Worm (Caenorhabditis elegans): ENCODE measurements around the gene degt-1.
A peak's percentile ranks its signal among the peaks of the same experiment; 100 is the strongest.

Gene degt-1

DNA sequence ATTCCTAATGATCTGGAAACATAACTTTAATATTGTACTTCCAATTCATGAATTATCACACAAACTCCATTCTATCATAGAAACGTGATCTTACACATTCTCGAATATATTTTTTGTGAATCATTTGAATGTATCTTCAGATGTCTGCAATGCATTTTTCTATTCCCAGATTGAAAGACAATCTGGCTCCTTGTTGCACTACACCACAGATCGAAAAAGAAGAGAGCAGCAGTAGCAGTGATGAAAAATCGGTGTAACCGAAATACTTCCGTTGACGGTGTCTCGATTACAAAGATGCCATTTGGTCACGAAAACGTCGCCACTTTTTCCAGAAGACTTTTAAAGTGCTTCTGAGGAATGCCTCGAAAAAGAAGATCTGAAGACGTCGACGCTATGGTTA lies at the start of gene degt-1:
Gene degt-1, plus strand, starts transcription at position 301 of the 400 bp plus-strand sequence.
- TF ChIP-seq him-1 (tag; optimal IDR thresholded peaks at IDR 0.05) (no peak), W03F9.2 (tag; optimal IDR thresholded peaks at IDR 0.05) (no peak), dao-5 (tag; optimal IDR thresholded peaks at IDR 0.05) (no peak)

ce11 chrV:10491443-10491842 lies 48.7 kb upstream of the degt-1 start, which contains the start of gene aqp-5:
Gene aqp-5, plus strand, starts transcription at chrV:10491743.
- TF ChIP-seq W03F9.2 (tag; optimal IDR thresholded peaks at IDR 0.05) (no peak), dao-5 (tag; optimal IDR thresholded peaks at IDR 0.05) (no peak), him-1 (tag; optimal IDR thresholded peaks at IDR 0.05) (no peak)

ce11 chrV:10493150-10493549 lies 47.0 kb upstream of the degt-1 start, which contains the start of gene ugt-33:
Gene ugt-33, plus strand, starts transcription at chrV:10493409.
- TF ChIP-seq him-1 (tag; optimal IDR thresholded peaks at IDR 0.05) (no peak), W03F9.2 (tag; optimal IDR thresholded peaks at IDR 0.05) (no peak), dao-5 (tag; optimal IDR thresholded peaks at IDR 0.05) (no peak)

DNA sequence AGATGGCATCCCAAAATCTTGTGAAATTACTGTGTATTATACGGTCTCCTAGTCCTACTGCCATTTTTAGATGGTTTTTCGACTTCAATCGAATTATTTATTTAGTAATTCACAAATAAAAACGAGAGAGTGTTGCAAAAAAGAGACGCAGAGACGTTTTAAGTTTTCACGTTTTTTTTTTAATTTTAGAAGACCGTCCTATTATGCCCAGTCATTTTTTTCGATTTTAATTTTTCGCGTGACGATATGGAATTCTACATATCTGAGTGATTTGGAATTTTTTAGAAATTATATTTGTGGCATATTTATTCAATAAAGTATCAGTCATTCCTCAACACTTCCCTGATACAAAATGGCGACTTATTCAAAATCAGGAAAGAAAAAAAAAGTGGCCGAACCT lies 43.4 kb upstream of the degt-1 start, which contains the start of gene C35A5.4:
Gene C35A5.4, plus strand, starts transcription at position 301 of the 400 bp plus-strand sequence.
- no peak for TF ChIP-seq him-1 (tag; optimal IDR thresholded peaks at IDR 0.05)
- no peak for TF ChIP-seq W03F9.2 (tag; optimal IDR thresholded peaks at IDR 0.05)
- no peak for TF ChIP-seq dao-5 (tag; optimal IDR thresholded peaks at IDR 0.05)

- no peak for TF ChIP-seq dao-5 (tag; optimal IDR thresholded peaks at IDR 0.05)
- TF ChIP-seq W03F9.2 (tag; optimal IDR thresholded peaks at IDR 0.05) = no peak
- no peak for TF ChIP-seq him-1 (tag; optimal IDR thresholded peaks at IDR 0.05)
Measured at ce11 chrV:10501295-10501694, 38.8 kb upstream of the degt-1 start, which contains the start of gene C35A5.3. Gene C35A5.3, minus strand, starts transcription at chrV:10501395.

ce11 chrV:10503011-10503410 lies 37.1 kb upstream of the degt-1 start, which contains the start of gene C35A5.11:
Gene C35A5.11, minus strand, starts transcription at chrV:10503111.
- TF ChIP-seq dao-5 (tag; optimal IDR thresholded peaks at IDR 0.05) (no peak), him-1 (tag; optimal IDR thresholded peaks at IDR 0.05) (no peak), W03F9.2 (tag; optimal IDR thresholded peaks at IDR 0.05) (no peak)

DNA sequence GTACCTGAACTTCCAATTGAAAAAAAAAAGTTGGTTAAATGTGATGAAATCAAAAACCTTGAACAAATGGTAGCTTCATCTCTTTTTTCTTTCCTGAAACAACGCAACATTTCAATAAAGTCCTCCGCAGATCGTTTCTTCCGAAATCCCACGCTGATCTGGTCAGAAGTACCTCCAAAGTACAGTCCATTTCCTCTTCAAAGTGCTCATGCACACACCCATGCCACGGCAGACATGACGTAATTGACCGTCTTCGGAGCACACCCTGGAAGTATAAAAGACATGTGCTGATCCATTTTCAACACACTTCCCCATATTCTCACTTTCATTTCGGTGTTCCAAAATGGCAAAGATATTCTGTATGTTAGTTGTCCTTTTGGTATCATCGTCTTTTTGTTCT lies 36.2 kb upstream of the degt-1 start, which contains the start of gene C35A5.10:
Gene C35A5.10, plus strand, starts transcription at position 301 of the 400 bp plus-strand sequence.
- no peak for TF ChIP-seq dao-5 (tag; optimal IDR thresholded peaks at IDR 0.05)
- TF ChIP-seq him-1 (tag; optimal IDR thresholded peaks at IDR 0.05) = no peak
- no peak for TF ChIP-seq W03F9.2 (tag; optimal IDR thresholded peaks at IDR 0.05)

ce11 chrV:10505553-10505952 lies 34.6 kb upstream of the degt-1 start, which contains the start of gene C35A5.5:
Gene C35A5.5, plus strand, starts transcription at chrV:10505853.
- TF ChIP-seq dao-5 (tag; optimal IDR thresholded peaks at IDR 0.05) (no peak), him-1 (tag; optimal IDR thresholded peaks at IDR 0.05) (no peak), W03F9.2 (tag; optimal IDR thresholded peaks at IDR 0.05) (no peak)

DNA sequence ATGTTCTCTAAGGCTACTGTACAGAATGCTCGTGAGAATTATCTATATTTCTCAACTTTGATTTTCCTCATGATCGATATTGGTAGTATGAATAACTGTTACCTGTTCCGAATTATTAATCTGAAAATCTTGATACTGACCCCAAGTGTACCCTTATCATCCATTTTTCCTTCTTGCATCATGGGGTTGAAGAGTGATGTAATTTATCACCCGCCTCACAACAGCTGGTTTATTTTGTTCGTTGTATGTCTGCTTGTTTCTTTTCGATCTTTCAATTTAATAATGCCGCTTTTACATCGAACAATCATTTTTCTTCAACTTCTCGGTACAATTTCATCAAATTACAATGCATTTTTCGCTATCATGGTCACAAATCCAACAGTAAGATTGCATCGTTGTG lies 31.3 kb upstream of the degt-1 start, which contains the start of gene C35A5.6:
Gene C35A5.6, plus strand, starts transcription at position 283 of the 400 bp plus-strand sequence.
- no peak for TF ChIP-seq W03F9.2 (tag; optimal IDR thresholded peaks at IDR 0.05)
- no peak for TF ChIP-seq him-1 (tag; optimal IDR thresholded peaks at IDR 0.05)
- no peak for TF ChIP-seq dao-5 (tag; optimal IDR thresholded peaks at IDR 0.05)

DNA sequence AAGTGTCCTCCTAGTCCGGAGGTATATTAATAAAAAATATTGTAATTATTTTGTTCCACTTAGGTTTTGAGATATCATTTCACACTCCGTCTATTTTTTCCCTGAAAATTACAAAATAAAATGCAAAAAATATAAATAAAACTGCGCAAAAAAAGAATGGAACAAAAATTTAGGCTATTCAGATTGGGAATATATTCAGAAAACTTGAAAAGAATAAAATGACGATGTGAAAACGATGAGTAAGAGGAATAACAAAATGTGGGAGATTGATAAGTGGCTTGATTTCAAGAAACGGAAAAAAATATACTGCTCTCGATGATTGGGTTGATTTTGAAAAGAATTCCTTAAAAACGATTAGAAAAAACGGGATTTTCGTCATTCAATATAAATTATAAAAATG lies 25.9 kb upstream of the degt-1 start, which contains the start of gene dmsr-8:
Gene dmsr-8, minus strand, starts transcription at position 101 of the 400 bp plus-strand sequence.
- TF ChIP-seq dao-5 (tag; optimal IDR thresholded peaks at IDR 0.05) (no peak), W03F9.2 (tag; optimal IDR thresholded peaks at IDR 0.05) (no peak), him-1 (tag; optimal IDR thresholded peaks at IDR 0.05) (no peak)

DNA sequence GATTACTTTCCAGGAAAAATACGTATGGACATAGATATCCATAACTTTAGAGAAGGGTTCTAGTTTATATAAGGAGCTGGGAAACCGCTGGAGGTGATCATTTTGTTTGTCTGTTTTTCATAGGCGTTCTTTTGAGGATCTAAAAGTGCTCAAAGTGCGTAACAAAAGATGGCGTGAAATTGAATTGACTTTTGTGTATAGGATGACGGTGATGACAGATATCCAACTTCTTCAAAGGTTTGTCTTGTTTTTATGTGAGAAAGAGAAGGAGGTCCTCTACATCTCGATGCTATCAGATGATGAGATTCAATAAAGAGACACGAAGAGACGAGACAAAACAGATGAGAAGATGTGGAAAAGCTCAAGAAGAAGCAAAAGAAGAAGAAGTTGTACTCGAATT lies 23.4 kb upstream of the degt-1 start:
- TF ChIP-seq dao-5 (tag; optimal IDR thresholded peaks at IDR 0.05) (no peak), W03F9.2 (tag; optimal IDR thresholded peaks at IDR 0.05) (no peak), him-1 (tag; optimal IDR thresholded peaks at IDR 0.05) (no peak)

DNA sequence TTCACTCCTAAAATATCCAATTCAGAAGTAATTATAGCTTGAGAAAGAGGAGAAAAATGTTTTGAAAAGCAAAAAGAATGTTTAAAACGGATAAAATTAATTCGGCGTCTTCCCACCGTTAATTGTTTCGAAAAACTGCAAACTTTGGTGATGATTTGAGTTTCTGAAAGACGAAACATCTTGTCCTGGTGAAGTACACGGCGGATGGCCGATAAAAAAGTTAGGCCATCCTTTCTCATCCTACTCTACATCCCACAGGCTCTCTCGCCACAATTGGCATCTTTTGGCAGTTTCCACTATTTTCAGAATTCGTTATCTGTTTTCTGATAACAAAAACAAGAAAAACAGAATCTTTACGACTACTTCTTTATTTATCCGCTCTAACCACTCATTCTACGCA lies 14.2 kb upstream of the degt-1 start, which contains the start of the genes C35A5.8 and hda-11:
Gene C35A5.8, minus strand, starts transcription at position 7 of the 400 bp plus-strand sequence.
Gene hda-11, plus strand, starts transcription at position 283 of the 400 bp plus-strand sequence.
- TF ChIP-seq him-1 (tag; optimal IDR thresholded peaks at IDR 0.05) (peak; percentile 47), W03F9.2 (tag; optimal IDR thresholded peaks at IDR 0.05) (no peak)

DNA sequence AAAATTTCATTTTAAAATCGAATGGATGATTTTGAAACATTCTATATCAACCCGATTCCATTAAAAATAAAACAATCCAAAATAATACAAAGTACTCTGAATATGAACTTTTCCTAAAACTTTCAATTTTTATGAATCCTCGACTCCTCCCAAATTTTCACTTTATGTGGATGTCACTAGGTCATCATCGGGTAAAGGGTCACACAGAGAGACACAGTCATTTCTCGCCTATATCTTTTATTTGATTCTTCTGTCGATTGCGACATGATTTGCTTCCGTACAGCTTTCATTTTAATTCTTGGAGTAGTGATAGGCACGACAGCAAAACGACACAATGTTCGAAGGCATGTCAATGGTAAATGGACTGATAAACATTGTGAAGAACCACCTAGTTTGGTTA lies 11.6 kb upstream of the degt-1 start, which contains the start of gene F25D1.3:
Gene F25D1.3, plus strand, starts transcription at position 225 of the 400 bp plus-strand sequence.
- no peak for TF ChIP-seq W03F9.2 (tag; optimal IDR thresholded peaks at IDR 0.05)
- no peak for TF ChIP-seq dao-5 (tag; optimal IDR thresholded peaks at IDR 0.05)
- TF ChIP-seq him-1 (tag; optimal IDR thresholded peaks at IDR 0.05) = no peak

- no peak for TF ChIP-seq W03F9.2 (tag; optimal IDR thresholded peaks at IDR 0.05)
- no peak for TF ChIP-seq him-1 (tag; optimal IDR thresholded peaks at IDR 0.05)
Measured at ce11 chrV:10529600-10529999, 10.5 kb upstream of the degt-1 start.

ce11 chrV:10532725-10533124 lies 7.4 kb upstream of the degt-1 start, which contains the start of gene txt-10:
Gene txt-10, minus strand, starts transcription at chrV:10532825.
- TF ChIP-seq W03F9.2 (tag; optimal IDR thresholded peaks at IDR 0.05) (no peak), dao-5 (tag; optimal IDR thresholded peaks at IDR 0.05) (no peak), him-1 (tag; optimal IDR thresholded peaks at IDR 0.05) (no peak)

All from whole organism, L4/young adult.